Fruit fly (Drosophila melanogaster) whole organism, pupa: ENCODE measurements around the gene Strip.
A peak's percentile ranks its signal among the peaks of the same experiment; 100 is the strongest.

Source experiments
- CG10348 ChIP-seq: fragments of 200-800 bp; sonication (Bioruptor generic); IDR thresholded peaks from 2 replicates; pipeline ENCODE4 v1.3.6; 2022; ENCODE audit warnings: missing biosample characterization, missing genetic modification characterization
- CG13204 ChIP-seq: fragments of 200-800 bp; sonication (Bioruptor generic); optimal IDR thresholded peaks from 2 replicates; lab custom pipeline; 2018; ENCODE audit warnings: missing biosample characterization, mild to moderate bottlenecking, missing genetic modification characterization, moderate library complexity
- CG14655 ChIP-seq: fragments of 200-800 bp; sonication (Bioruptor generic); optimal IDR thresholded peaks from 3 replicates; lab custom pipeline; 2017; ENCODE audit warnings: mild to moderate bottlenecking, missing biosample characterization, missing genetic modification reagents, missing genetic modification characterization
- CG15710 ChIP-seq: fragments of 200-800 bp; sonication (Bioruptor generic); optimal IDR thresholded peaks from 2 replicates; lab custom pipeline; 2018; ENCODE audit warnings: missing biosample characterization, mild to moderate bottlenecking, missing genetic modification characterization, moderate library complexity
- CG4496 ChIP-seq: fragments of 200-800 bp; sonication (Bioruptor generic); IDR thresholded peaks from 3 replicates; pipeline ENCODE4 v1.3.6; 2022; ENCODE audit warnings: missing biosample characterization, missing genetic modification characterization
- CG8159 ChIP-seq: fragments of 200-800 bp; sonication (Bioruptor generic); optimal IDR thresholded peaks from 3 replicates; lab custom pipeline; 2018; ENCODE audit warnings: missing biosample characterization, mild to moderate bottlenecking, missing genetic modification characterization, moderate library complexity
- CG9948 ChIP-seq: fragments of 200-800 bp; sonication (Bioruptor generic); optimal IDR thresholded peaks from 2 replicates; lab custom pipeline; 2018; ENCODE audit warnings: missing biosample characterization, mild to moderate bottlenecking, missing genetic modification characterization, moderate library complexity
- D1 ChIP-seq: fragments of 200-800 bp; sonication (Bioruptor generic); optimal IDR thresholded peaks from 2 replicates; lab custom pipeline; 2018; ENCODE audit warnings: missing biosample characterization, mild to moderate bottlenecking, missing genetic modification characterization, moderate library complexity
- EcR ChIP-seq: fragments of 200-800 bp; sonication (Bioruptor generic); optimal IDR thresholded peaks from 3 replicates; lab custom pipeline; 2019; ENCODE audit warnings: missing biosample characterization, missing genetic modification characterization, mild to moderate bottlenecking, moderate library complexity, missing genetic modification reagents
- Ets98B ChIP-seq: fragments of 200-800 bp; sonication (Bioruptor generic); IDR thresholded peaks from 2 replicates; pipeline ENCODE4 v1.3.6; 2022; ENCODE audit warnings: missing biosample characterization, missing genetic modification characterization
- Snoo ChIP-seq: fragments of 200-800 bp; sonication (Bioruptor generic); optimal IDR thresholded peaks from 3 replicates; lab custom pipeline; 2017; ENCODE audit warnings: missing biosample characterization, mild to moderate bottlenecking, missing genetic modification characterization, inconsistent platforms
- fd96Ca ChIP-seq: fragments of 200-800 bp; sonication (Bioruptor generic); IDR thresholded peaks from 3 replicates; pipeline ENCODE4 v1.3.6; 2022; ENCODE audit warnings: missing biosample characterization, missing genetic modification characterization
- gl ChIP-seq: fragments of 200-800 bp; sonication (Bioruptor generic); optimal IDR thresholded peaks from 2 replicates; lab custom pipeline; 2018; ENCODE audit warnings: missing biosample characterization, mild to moderate bottlenecking, missing genetic modification characterization
- rn ChIP-seq: fragments of 200-800 bp; sonication (Bioruptor generic); IDR thresholded peaks from 2 replicates; pipeline ENCODE4 v1.3.6; 2022; ENCODE audit warnings: missing biosample characterization, missing genetic modification characterization

DNA sequence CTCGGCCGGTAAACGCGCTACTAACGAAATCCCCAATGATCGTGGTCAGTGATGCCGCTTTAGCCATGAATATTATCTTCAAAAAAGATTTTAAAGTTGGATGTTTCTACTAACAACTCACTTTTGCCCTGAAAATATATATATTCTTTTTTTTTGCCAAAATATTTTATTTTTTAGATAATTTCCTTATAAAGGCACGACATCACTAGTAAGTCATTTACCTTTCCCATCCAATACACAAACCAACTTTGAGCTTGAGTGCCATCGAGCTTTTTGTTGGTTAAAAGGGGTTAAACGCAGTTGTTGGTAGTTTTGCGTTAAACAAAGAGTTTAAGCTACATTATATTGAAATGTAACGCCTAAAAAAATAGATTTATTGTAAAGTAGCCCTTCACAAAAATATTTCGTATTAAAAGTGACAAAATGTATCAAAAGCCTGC is 25.6 kb downstream of the Strip start, which contains the start of gene CG14968:
- TF ChIP-seq EcR (GFP tag; lab: Kevin White, UChicago) (peak; percentile 98), CG14655 (GFP tag; lab: Kevin White, UChicago) (peak; percentile 94), CG10348 (peak; percentile 68), CG15710 (tag; lab: Kevin White, UChicago) (peak; percentile 94), CG9948 (tag; lab: Kevin White, UChicago) (peak; percentile 91), Ets98B (peak; percentile 95), gl (tag; lab: Kevin White, UChicago) (peak; percentile 80), rn (GFP tag; lab: Robert Waterston, UW) (peak; percentile 91), D1 (tag; lab: Kevin White, UChicago) (peak; percentile 90), fd96Ca (GFP tag; lab: Robert Waterston, UW) (peak; percentile 94), CG13204 (GFP tag; lab: Kevin White, UChicago) (peak; percentile 59), Snoo (tag; lab: Kevin White, UChicago) (peak; percentile 97), CG8159 (tag; lab: Kevin White, UChicago) (peak; percentile 92), CG4496 (GFP tag; lab: Robert Waterston, UW) (peak; percentile 98)
